Worm (Caenorhabditis elegans) whole organism, L3 larva: Measurements from ENCODE around the gene C50F4.16.
A peak's percentile ranks its signal among the peaks of the same experiment; 100 is the strongest.

ENCODE experiments used
- R02D3.7 ChIP-seq: fragments of 150-350 bp; optimal IDR thresholded peaks from 2 replicates; lab custom pipeline; 2014; ENCODE audit warnings: missing biosample characterization, missing genetic modification characterization
- ZK546.5 ChIP-seq: sonication (generic microtip); optimal IDR thresholded peaks from 2 replicates; lab custom pipeline; 2017; ENCODE audit warnings: missing biosample characterization, missing genetic modification characterization
- aly-2 ChIP-seq: fragments of 150-350 bp; optimal IDR thresholded peaks from 2 replicates; lab custom pipeline; 2014; ENCODE audit warnings: missing biosample characterization, missing genetic modification characterization
- ama-1 ChIP-seq: fragments of 150-350 bp; optimal IDR thresholded peaks from 2 replicates; lab custom pipeline; 2018
- ceh-16 ChIP-seq: sonication (generic microtip); optimal IDR thresholded peaks from 2 replicates; lab custom pipeline; 2017; ENCODE audit warnings: missing biosample characterization, missing genetic modification characterization
- ceh-28 ChIP-seq: fragments of 150-350 bp; optimal IDR thresholded peaks from 2 replicates; lab custom pipeline; 2014; ENCODE audit warnings: missing biosample characterization, missing genetic modification reagents, missing genetic modification characterization
- ceh-82 ChIP-seq: fragments of 150-350 bp; optimal IDR thresholded peaks from 2 replicates; lab custom pipeline; 2014; ENCODE audit warnings: missing biosample characterization, missing genetic modification characterization
- ceh-9 ChIP-seq: sonication (generic microtip); optimal IDR thresholded peaks from 2 replicates; lab custom pipeline; 2018; ENCODE audit warnings: missing biosample characterization, missing genetic modification characterization
- daf-12 ChIP-seq: fragments of 150-350 bp; optimal IDR thresholded peaks from 2 replicates; lab custom pipeline; 2014; ENCODE audit warnings: missing biosample characterization, missing genetic modification reagents, missing genetic modification characterization
- egl-27 ChIP-seq: sonication (generic microtip); optimal IDR thresholded peaks from 4 replicates; lab custom pipeline; 2017; ENCODE audit warnings: missing biosample characterization, missing genetic modification reagents, missing genetic modification characterization
- egl-5 ChIP-seq: fragments of 150-350 bp; optimal IDR thresholded peaks from 2 replicates; lab custom pipeline; 2017; ENCODE audit warnings: missing biosample characterization, missing genetic modification reagents, missing genetic modification characterization, inconsistent platforms
- elt-1 ChIP-seq: fragments of 150-350 bp; optimal IDR thresholded peaks from 2 replicates; lab custom pipeline; 2014; ENCODE audit warnings: missing biosample characterization, missing genetic modification characterization
- elt-2 ChIP-seq: sonication (generic microtip); optimal IDR thresholded peaks from 2 replicates; lab custom pipeline; 2016; ENCODE audit warnings: missing genetic modification reagents, mild to moderate bottlenecking, missing genetic modification characterization, missing compliant biosample characterization
- elt-3 ChIP-seq, 3 experiments: fragments of 150-350 bp in 1 of 3; sonication (generic microtip) in 2 of 3; optimal IDR thresholded peaks; 2 replicates in 2 of 3; 4 replicates in 1 of 3; lab custom pipeline; 2014 to 2017; ENCODE audit warnings: missing biosample characterization in 3 of 3, missing genetic modification characterization in 3 of 3
- eor-1 ChIP-seq, 2 experiments: fragments of 150-350 bp; optimal IDR thresholded peaks; 2 replicates each; lab custom pipeline; 2014 to 2018; ENCODE audit warnings: missing biosample characterization in 2 of 2, missing genetic modification characterization in 2 of 2
- fkh-10 ChIP-seq: sonication (generic microtip); optimal IDR thresholded peaks from 2 replicates; lab custom pipeline; 2017; ENCODE audit warnings: missing biosample characterization, missing genetic modification reagents, missing genetic modification characterization
- fkh-2 ChIP-seq: fragments of 150-350 bp; optimal IDR thresholded peaks from 2 replicates; lab custom pipeline; 2014; ENCODE audit warnings: missing biosample characterization, missing genetic modification reagents, missing genetic modification characterization
- fos-1 ChIP-seq: fragments of 150-350 bp; optimal IDR thresholded peaks from 2 replicates; lab custom pipeline; 2014; ENCODE audit warnings: missing biosample characterization, missing genetic modification characterization
- hmg-11 ChIP-seq: sonication (generic microtip); optimal IDR thresholded peaks from 2 replicates; lab custom pipeline; 2016; ENCODE audit warnings: missing genetic modification characterization, missing compliant biosample characterization
- jun-1 ChIP-seq: fragments of 150-350 bp; optimal IDR thresholded peaks from 2 replicates; lab custom pipeline; 2014; ENCODE audit warnings: missing biosample characterization, missing genetic modification reagents, missing genetic modification characterization
- lin-15B ChIP-seq: fragments of 150-350 bp; optimal IDR thresholded peaks from 2 replicates; lab custom pipeline; 2014; ENCODE audit warnings: missing biosample characterization, missing genetic modification characterization
- lin-39 ChIP-seq: fragments of 150-350 bp; optimal IDR thresholded peaks from 2 replicates; lab custom pipeline; 2018; ENCODE audit warnings: missing biosample characterization, missing genetic modification reagents, missing genetic modification characterization
- lsy-12 ChIP-seq: sonication (generic microtip); optimal IDR thresholded peaks from 2 replicates; lab custom pipeline; 2016; ENCODE audit warnings: mild to moderate bottlenecking, missing genetic modification characterization, missing compliant biosample characterization
- mdl-1 ChIP-seq: fragments of 150-350 bp; optimal IDR thresholded peaks from 2 replicates; lab custom pipeline; 2014; ENCODE audit warnings: missing biosample characterization, missing genetic modification characterization
- mml-1 ChIP-seq: fragments of 150-350 bp; sonication (generic microtip); optimal IDR thresholded peaks from 3 replicates; lab custom pipeline; 2014; ENCODE audit warnings: missing biosample characterization, missing genetic modification characterization
- nfya-1 ChIP-seq: sonication (generic microtip); optimal IDR thresholded peaks from 2 replicates; lab custom pipeline; 2017; ENCODE audit warnings: missing genetic modification characterization, mild to moderate bottlenecking, missing compliant biosample characterization, antibody characterized with exemption, moderate library complexity; ENCODE audit not compliant: insufficient read depth
- nhr-11 ChIP-seq: fragments of 150-350 bp; optimal IDR thresholded peaks from 2 replicates; lab custom pipeline; 2014; ENCODE audit warnings: missing biosample characterization, missing genetic modification characterization
- nhr-12 ChIP-seq: fragments of 150-350 bp; optimal IDR thresholded peaks from 2 replicates; lab custom pipeline; 2014; ENCODE audit warnings: missing biosample characterization, missing genetic modification characterization
- nhr-23 ChIP-seq: fragments of 150-350 bp; optimal IDR thresholded peaks from 2 replicates; lab custom pipeline; 2014; ENCODE audit warnings: missing biosample characterization, missing genetic modification reagents, missing genetic modification characterization
- nhr-237 ChIP-seq: fragments of 150-350 bp; optimal IDR thresholded peaks from 2 replicates; lab custom pipeline; 2014; ENCODE audit warnings: missing biosample characterization, missing genetic modification characterization
- nhr-25 ChIP-seq: sonication (generic microtip); optimal IDR thresholded peaks from 2 replicates; lab custom pipeline; 2017; ENCODE audit warnings: missing biosample characterization, missing genetic modification characterization
- nhr-28 ChIP-seq: fragments of 150-350 bp; optimal IDR thresholded peaks from 2 replicates; lab custom pipeline; 2014; ENCODE audit warnings: missing biosample characterization, missing genetic modification characterization
- nhr-43 ChIP-seq: sonication (generic microtip); optimal IDR thresholded peaks from 2 replicates; lab custom pipeline; 2016; ENCODE audit warnings: mild to moderate bottlenecking, missing genetic modification characterization, missing compliant biosample characterization; ENCODE audit not compliant: poor library complexity, severe bottlenecking
- nhr-67 ChIP-seq: fragments of 150-350 bp; optimal IDR thresholded peaks from 2 replicates; lab custom pipeline; 2014; ENCODE audit warnings: missing biosample characterization, missing genetic modification characterization
- nhr-76 ChIP-seq: fragments of 150-350 bp; sonication (generic microtip); optimal IDR thresholded peaks from 5 replicates; lab custom pipeline; 2014; ENCODE audit warnings: missing biosample characterization, missing genetic modification characterization
- nhr-77 ChIP-seq: fragments of 150-350 bp; optimal IDR thresholded peaks from 2 replicates; lab custom pipeline; 2014; ENCODE audit warnings: missing biosample characterization, missing genetic modification characterization
- pha-4 ChIP-seq: fragments of 150-350 bp; optimal IDR thresholded peaks from 2 replicates; lab custom pipeline; 2014; ENCODE audit warnings: missing biosample characterization, missing genetic modification reagents, missing genetic modification characterization
- pqm-1 ChIP-seq: fragments of 150-350 bp; optimal IDR thresholded peaks from 2 replicates; lab custom pipeline; 2017; ENCODE audit warnings: missing biosample characterization, missing genetic modification characterization, inconsistent platforms
- sea-2 ChIP-seq: fragments of 150-350 bp; sonication (generic microtip); optimal IDR thresholded peaks from 4 replicates; lab custom pipeline; 2014; ENCODE audit warnings: missing biosample characterization, missing genetic modification reagents, missing genetic modification characterization
- skn-1 ChIP-seq: fragments of 150-350 bp; optimal IDR thresholded peaks from 2 replicates; lab custom pipeline; 2014; ENCODE audit warnings: missing biosample characterization, missing genetic modification characterization
- snpc-4 ChIP-seq: fragments of 150-350 bp; optimal IDR thresholded peaks from 2 replicates; lab custom pipeline; 2014; ENCODE audit warnings: missing biosample characterization, missing genetic modification characterization
- tbx-2 ChIP-seq: sonication (generic microtip); optimal IDR thresholded peaks from 2 replicates; lab custom pipeline; 2016; ENCODE audit warnings: mild to moderate bottlenecking, missing genetic modification characterization, missing compliant biosample characterization
- unc-39 ChIP-seq: sonication (generic microtip); optimal IDR thresholded peaks from 4 replicates; lab custom pipeline; 2017; ENCODE audit warnings: missing biosample characterization, missing genetic modification characterization
- unc-62 ChIP-seq: fragments of 150-350 bp; sonication (generic microtip); optimal IDR thresholded peaks from 4 replicates; lab custom pipeline; 2014; ENCODE audit warnings: missing biosample characterization, missing genetic modification reagents, missing genetic modification characterization
- zag-1 ChIP-seq: fragments of 150-350 bp; optimal IDR thresholded peaks from 2 replicates; lab custom pipeline; 2014; ENCODE audit warnings: missing biosample characterization, missing genetic modification characterization
- ztf-11 ChIP-seq: fragments of 150-350 bp; optimal IDR thresholded peaks from 2 replicates; lab custom pipeline; 2014; ENCODE audit warnings: missing biosample characterization, missing genetic modification characterization
- ztf-4 ChIP-seq: fragments of 150-350 bp; optimal IDR thresholded peaks from 2 replicates; lab custom pipeline; 2014; ENCODE audit warnings: missing biosample characterization, missing genetic modification characterization

C50F4.16 gene

DNA sequence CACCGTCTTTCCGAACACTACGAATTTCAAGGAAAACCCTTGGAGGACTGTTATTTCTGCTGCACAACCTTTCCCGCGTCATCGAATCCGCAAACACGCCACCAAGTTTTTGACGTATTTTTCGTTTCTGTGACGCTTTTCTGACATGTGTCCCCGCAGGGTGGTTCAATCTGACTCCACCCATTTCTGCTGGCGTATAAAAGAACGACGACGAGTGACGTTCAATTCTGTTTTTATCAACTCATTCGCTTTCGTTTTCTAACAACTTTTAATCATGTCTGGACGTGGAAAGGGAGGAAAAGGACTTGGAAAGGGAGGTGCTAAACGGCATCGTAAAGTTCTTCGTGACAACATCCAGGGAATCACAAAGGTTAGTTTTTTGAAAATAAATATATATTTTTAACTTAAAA is 5.5 kb upstream of the C50F4.16 start, which contains the start of gene his-37 (continued):
- TF ChIP-seq pha-4 (tag; lab: Kevin White, UChicago) (peak; percentile 98), nhr-77 (peak; percentile 92), ZK546.5 (peak; percentile 44), R02D3.7 (peak; percentile 89), pqm-1 (peak; percentile 90), nhr-43 (tag; lab: Kevin White, UChicago) (peak; percentile 98), eor-1 (tag; optimal IDR thresholded peaks at IDR 0.05; lab: Kevin White, UChicago) (peak; percentile 84 to 86)

DNA sequence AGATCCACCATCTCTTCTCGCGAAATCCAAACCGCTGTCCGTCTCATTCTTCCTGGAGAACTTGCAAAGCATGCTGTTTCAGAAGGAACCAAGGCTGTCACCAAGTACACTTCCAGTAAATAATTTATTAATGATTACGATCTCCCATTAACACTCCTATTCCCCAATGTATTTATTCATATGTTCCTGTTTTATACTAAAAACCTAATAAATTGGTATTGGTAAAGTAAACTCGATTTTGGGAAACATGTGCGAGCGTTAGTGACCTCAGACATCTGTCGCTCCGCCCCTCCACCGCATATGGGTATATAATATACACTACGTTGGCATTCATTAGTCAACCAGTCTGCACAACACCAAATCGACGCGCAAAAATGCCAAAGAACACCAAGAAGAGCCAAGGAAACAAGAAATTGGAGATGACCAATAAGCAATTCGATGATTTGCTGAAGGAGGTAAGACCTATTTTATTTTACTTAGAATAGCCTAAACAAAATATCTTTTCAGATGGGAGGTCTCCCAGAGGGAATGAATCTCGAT is 4.7 kb upstream of the C50F4.16 start, which contains the start of gene C50F4.6:
TSS of gene C50F4.6 (plus strand) at position 51 of the 540 bp plus-strand sequence.
- TF ChIP-seq ama-1 = peak; percentile 48
- no peak for TF ChIP-seq elt-1 (tag; lab: Kevin White, UChicago)

DNA sequence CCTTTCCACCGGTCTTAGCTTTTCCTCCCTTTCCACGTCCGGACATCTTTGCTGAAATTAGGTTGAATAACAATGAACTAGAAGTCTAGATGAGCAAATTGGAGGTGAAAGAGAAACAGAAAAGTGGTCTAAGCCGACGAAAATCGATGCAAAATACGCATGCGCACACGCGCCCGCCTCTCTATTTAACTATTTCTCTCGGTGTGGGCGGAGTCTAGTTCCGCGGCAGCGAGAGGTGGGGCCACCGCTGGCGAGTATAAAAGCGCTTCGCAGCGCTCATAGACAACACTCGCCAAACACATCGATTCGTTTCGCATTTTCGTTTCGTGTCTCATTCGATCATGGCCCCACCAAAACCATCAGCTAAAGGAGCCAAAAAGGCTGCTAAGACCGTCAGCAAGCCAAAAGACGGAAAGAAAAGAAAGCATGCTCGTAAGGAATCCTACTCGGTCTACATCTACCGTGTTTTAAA is 3.9 kb upstream of the C50F4.16 start, which contains the start of the genes his-35 and his-41:
TSS of gene his-35 (minus strand) at position 51 of the 472 bp plus-strand sequence.
TSS of gene his-41 (plus strand) at position 299 of the 472 bp plus-strand sequence.
- TF ChIP-seq nhr-11 (tag; lab: Kevin White, UChicago) (no peak), aly-2 (tag; lab: Kevin White, UChicago) (no peak), snpc-4 (tag; lab: Kevin White, UChicago) (peak; percentile 24), elt-3 (tag; optimal IDR thresholded peaks at IDR 0.05; lab: Kevin White, UChicago) (no peak), ceh-28 (tag; lab: Kevin White, UChicago) (peak; percentile 7), ceh-82 (tag; lab: Kevin White, UChicago) (no peak), ama-1 (peak; percentile 85), lin-39 (tag; lab: Kevin White, UChicago) (peak; percentile 57), ceh-9 (tag; lab: Kevin White, UChicago) (no peak), ztf-11 (tag; lab: Kevin White, UChicago) (no peak), mdl-1 (tag; lab: Kevin White, UChicago) (no peak), daf-12 (tag; lab: Kevin White, UChicago) (no peak), fkh-2 (tag; lab: Kevin White, UChicago) (no peak), nhr-12 (tag; lab: Kevin White, UChicago) (no peak), nhr-23 (tag; lab: Kevin White, UChicago) (no peak), R02D3.7 (no peak), pqm-1 (no peak), lsy-12 (peak; percentile 3), egl-27 (tag; lab: Kevin White, UChicago) (no peak), fos-1 (tag; lab: Kevin White, UChicago) (no peak), nfya-1 (peak; percentile 69), nhr-77 (no peak), nhr-25 (tag; lab: Kevin White, UChicago) (peak; percentile 77), nhr-43 (tag; lab: Kevin White, UChicago) (peak; percentile 15), unc-62 (GFP tag; lab: Kevin White, UChicago) (no peak), tbx-2 (tag; lab: Kevin White, UChicago) (peak; percentile 16), ztf-4 (tag; lab: Kevin White, UChicago) (no peak), mml-1 (no peak), sea-2 (GFP tag; lab: Kevin White, UChicago) (no peak), eor-1 (tag; optimal IDR thresholded peaks at IDR 0.05; lab: Kevin White, UChicago) (no peak), elt-1 (tag; lab: Kevin White, UChicago) (no peak), ceh-16 (tag; lab: Kevin White, UChicago) (no peak), zag-1 (no peak), ZK546.5 (no peak), nhr-67 (tag; lab: Kevin White, UChicago) (no peak), unc-39 (tag; lab: Kevin White, UChicago) (no peak), nhr-28 (no peak), hmg-11 (tag; lab: Kevin White, UChicago) (no peak), egl-5 (tag; lab: Kevin White, UChicago) (no peak), nhr-76 (tag; lab: Kevin White, UChicago) (no peak), fkh-10 (GFP tag; lab: Kevin White, UChicago) (no peak), nhr-237 (no peak), jun-1 (tag; lab: Kevin White, UChicago) (peak; percentile 41), elt-2 (tag; lab: Kevin White, UChicago) (no peak), lin-15B (tag; lab: Kevin White, UChicago) (peak; percentile 37), pha-4 (tag; lab: Kevin White, UChicago) (peak; percentile 34), skn-1 (no peak)
